Worm (Caenorhabditis elegans): ENCODE data around the gene nst-1.

ce11 chrII:8267679-8268078, 15.3 kb downstream of the nst-1 start:
- TF ChIP-seq unc-130 (GFP tag; optimal IDR thresholded peaks at IDR 0.05) (no peak), B0019.2 (GFP tag; conservative IDR thresholded peaks at IDR 0.05) (no peak), tbx-9 (tag; optimal IDR thresholded peaks at IDR 0.05; ENCODE audit: borderline replicate concordance) (no peak), F10E7.11 (tag; optimal IDR thresholded peaks at IDR 0.05) (no peak), ama-1 (optimal IDR thresholded peaks at IDR 0.05) (no peak), ama-1 (GFP tag; optimal IDR thresholded peaks at IDR 0.05) (no peak), athp-1 (tag; optimal IDR thresholded peaks at IDR 0.05) (no peak), dpl-1 (GFP tag; optimal IDR thresholded peaks at IDR 0.05) (no peak), rcor-1 (GFP tag; IDR thresholded peaks at IDR 0.05) (no peak), sea-2 (GFP tag; IDR thresholded peaks at IDR 0.05) (no peak)

Measured in whole organism, young adult.